Worm (Caenorhabditis elegans) whole organism, midembryonic: ENCODE data around the gene hrpk-2.

ENCODE experiments used
- flt-1 ChIP-seq: fragments of 200-800 bp; sonication (Bioruptor generic); IDR thresholded peaks from 2 replicates; pipeline ENCODE4 v1.3.6; 2022; ENCODE audit warnings: missing genetic modification characterization, missing compliant biosample characterization
- med-1 ChIP-seq: sonication (generic microtip); optimal IDR thresholded peaks from 2 replicates; lab custom pipeline; 2017; ENCODE audit warnings: missing genetic modification characterization, mild to moderate bottlenecking, missing compliant biosample characterization, antibody characterized with exemption, missing genetic modification reagents; ENCODE audit not compliant: insufficient read depth
- ztf-23 ChIP-seq: fragments of 200-800 bp; sonication (Bioruptor generic); IDR thresholded peaks from 2 replicates; pipeline ENCODE4 v1.3.6; 2022; ENCODE audit warnings: missing genetic modification reagents, missing genetic modification characterization, missing compliant biosample characterization

ce11 chrIII:7952077-7952765 is 34.7 kb upstream of the hrpk-2 start, which contains the start of gene C29E4.15:
- TF ChIP-seq flt-1 (no peak), med-1 (GFP tag; lab: Kevin White, UChicago) (no peak), ztf-23 (no peak)
